Fruit fly (Drosophila melanogaster) whole organism: ENCODE results near the gene Strump.

Experiments used
- CG8478 ChIP-seq: fragments of >200 bp; optimal IDR thresholded peaks from 2 replicates; lab custom pipeline; 2018; ENCODE audit warnings: inconsistent platforms
- Dll ChIP-seq: fragments of >200 bp; optimal IDR thresholded peaks from 2 replicates; lab custom pipeline; 2017
- EcR ChIP-seq, 2 experiments: fragments of >200 bp; optimal IDR thresholded peaks; 2 replicates each; lab custom pipeline; 2017; ENCODE audit warnings: missing biosample characterization in 2 of 2, missing genetic modification characterization in 2 of 2, missing genetic modification reagents in 2 of 2
- pan ChIP-seq: fragments of >200 bp; optimal IDR thresholded peaks from 2 replicates; lab custom pipeline; 2017
- usp ChIP-seq: fragments of >200 bp; optimal IDR thresholded peaks from 2 replicates; lab custom pipeline; 2017; ENCODE audit warnings: missing biosample characterization, missing genetic modification characterization, mixed read lengths

DNA sequence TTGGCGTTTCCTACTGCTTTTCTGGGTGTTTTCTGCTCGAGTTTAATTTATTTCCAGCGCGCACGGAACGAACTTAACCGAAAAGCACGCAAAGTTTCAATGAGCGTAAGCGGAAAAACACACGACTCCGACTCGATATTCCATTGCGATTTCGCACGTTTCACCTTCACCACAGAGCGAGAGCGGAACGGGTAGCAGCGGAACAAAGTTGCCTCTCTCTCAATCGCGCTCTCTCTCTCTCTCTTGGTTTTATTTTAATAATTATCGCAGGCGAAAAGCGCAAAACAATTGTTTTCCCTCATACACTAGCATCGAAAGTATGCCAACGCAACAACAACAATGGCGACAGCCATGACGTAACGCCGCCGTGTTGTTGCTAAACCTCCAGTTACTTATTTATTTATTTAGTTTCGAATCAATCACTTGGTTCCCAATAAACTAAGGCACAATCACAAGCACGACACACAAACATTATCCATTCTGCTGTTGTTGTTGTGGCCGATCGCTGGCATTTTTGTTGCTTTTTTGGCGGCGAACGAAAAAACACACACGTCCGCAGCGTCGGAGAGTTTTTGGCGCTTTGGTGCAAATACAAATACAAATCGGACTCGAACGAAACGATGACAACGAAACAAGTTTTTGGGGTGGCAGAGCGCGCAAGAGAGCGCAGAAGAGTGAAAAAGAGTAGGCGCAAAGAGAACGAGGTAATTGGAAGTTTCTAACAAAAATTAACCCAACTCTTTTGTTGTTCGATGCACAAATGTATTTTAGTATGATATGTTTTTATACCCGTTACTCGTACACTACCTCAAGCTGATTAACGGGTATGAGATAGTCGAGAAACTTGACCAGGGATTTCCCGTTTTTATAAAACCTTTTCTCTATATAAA lies 42.6 kb downstream of the Strump start, which contains the start of gene CG5151:
- TF ChIP-seq usp (GFP tag; lab: Kevin White, UChicago) = no peak
- no peak for TF ChIP-seq CG8478 (lab: Kevin White, UChicago)
- no peak for TF ChIP-seq Dll (lab: Kevin White, UChicago)
- TF ChIP-seq EcR (GFP tag; optimal IDR thresholded peaks at IDR 0.05; lab: Kevin White, UChicago) = no peak
- no peak for TF ChIP-seq pan (lab: Kevin White, UChicago)
